Fruit fly (Drosophila melanogaster) whole organism, adult: ENCODE results near the gene png.

ENCODE experiments used
- CG11617 ChIP-seq: fragments of 200-800 bp; sonication (Bioruptor generic); optimal IDR thresholded peaks from 2 replicates; lab custom pipeline; 2017; ENCODE audit warnings: mild to moderate bottlenecking, missing biosample characterization, missing genetic modification reagents, missing genetic modification characterization
- CG1620 ChIP-seq: fragments of 200-800 bp; sonication (Bioruptor generic); optimal IDR thresholded peaks from 2 replicates; lab custom pipeline; 2016; ENCODE audit warnings: missing biosample characterization, missing genetic modification characterization
- CG7045 ChIP-seq: fragments of 200-800 bp; sonication (Bioruptor generic); optimal IDR thresholded peaks from 2 replicates; lab custom pipeline; 2017; ENCODE audit warnings: missing biosample characterization, mild to moderate bottlenecking, missing genetic modification characterization
- CG7101 ChIP-seq: fragments of 200-800 bp; sonication (Bioruptor generic); optimal IDR thresholded peaks from 2 replicates; lab custom pipeline; 2018; ENCODE audit warnings: missing biosample characterization, mild to moderate bottlenecking, missing genetic modification characterization, moderate library complexity
- Clk ChIP-seq: fragments of 200-800 bp; sonication (Bioruptor generic); optimal IDR thresholded peaks from 2 replicates; lab custom pipeline; 2017; ENCODE audit warnings: missing biosample characterization, missing genetic modification characterization
- Mnt ChIP-seq: fragments of 200-800 bp; sonication (Bioruptor generic); optimal IDR thresholded peaks from 2 replicates; lab custom pipeline; 2016; ENCODE audit warnings: missing biosample characterization, mild to moderate bottlenecking, missing genetic modification characterization
- kay ChIP-seq: fragments of 200-800 bp; sonication (Bioruptor generic); peaks from one replicate; lab custom pipeline; 2016; ENCODE audit warnings: missing biosample characterization, missing genetic modification characterization, borderline replicate concordance

- TF ChIP-seq Mnt (no peak), CG1620 (GFP tag; lab: Kevin White, UChicago) (no peak), Clk (no peak), CG7045 (GFP tag; lab: Kevin White, UChicago) (no peak), kay (GFP tag; lab: Kevin White, UChicago) (no peak), CG7101 (tag; lab: Kevin White, UChicago) (no peak), CG11617 (no peak)
Measured at dm6 chrX:1357501-1357900, at the start of gene png.
